Fruit fly (Drosophila melanogaster) whole organism, embryonic: ENCODE data around the gene smid.

Source experiments
- Asciz ChIP-seq: fragments of 200-800 bp; sonication (Bioruptor generic); optimal IDR thresholded peaks from 2 replicates; lab custom pipeline; 2017; ENCODE audit warnings: missing biosample characterization, mild to moderate bottlenecking, missing genetic modification characterization, missing genetic modification reagents
- BtbVII ChIP-seq: fragments of 200-800 bp; sonication (Bioruptor generic); optimal IDR thresholded peaks from 3 replicates; lab custom pipeline; 2017; ENCODE audit warnings: missing biosample characterization, mild to moderate bottlenecking, missing genetic modification characterization
- CG10543 ChIP-seq: fragments of 200-800 bp; sonication (Bioruptor generic); optimal IDR thresholded peaks from 3 replicates; lab custom pipeline; 2017; ENCODE audit warnings: missing biosample characterization, mild to moderate bottlenecking, missing genetic modification characterization, moderate library complexity
- CG12071 ChIP-seq: fragments of 200-800 bp; sonication (Bioruptor generic); optimal IDR thresholded peaks from 3 replicates; lab custom pipeline; 2018; ENCODE audit warnings: missing biosample characterization, mild to moderate bottlenecking, missing genetic modification characterization
- CG12299 ChIP-seq: fragments of 200-800 bp; sonication (Bioruptor generic); optimal IDR thresholded peaks from 2 replicates; lab custom pipeline; 2018; ENCODE audit warnings: missing biosample characterization, mild to moderate bottlenecking, missing genetic modification characterization
- CG1233 ChIP-seq: fragments of 200-800 bp; sonication (Bioruptor generic); optimal IDR thresholded peaks from 4 replicates; lab custom pipeline; 2018; ENCODE audit warnings: missing biosample characterization, mild to moderate bottlenecking, missing genetic modification characterization
- CG12769 ChIP-seq: fragments of 200-800 bp; sonication (Bioruptor generic); optimal IDR thresholded peaks from 2 replicates; lab custom pipeline; 2019; ENCODE audit warnings: missing biosample characterization, mild to moderate bottlenecking, missing genetic modification characterization, moderate library complexity
- CG13894 ChIP-seq: fragments of 200-800 bp; sonication (Bioruptor generic); optimal IDR thresholded peaks from 3 replicates; lab custom pipeline; 2018; ENCODE audit warnings: missing biosample characterization, mild to moderate bottlenecking, missing genetic modification characterization, moderate library complexity
- CG15479 ChIP-seq: fragments of 200-800 bp; sonication (Bioruptor generic); optimal IDR thresholded peaks from 3 replicates; lab custom pipeline; 2019; ENCODE audit warnings: missing biosample characterization, mild to moderate bottlenecking, missing genetic modification characterization, moderate library complexity
- CG15514 ChIP-seq: fragments of 200-800 bp; sonication (Bioruptor generic); optimal IDR thresholded peaks from 3 replicates; lab custom pipeline; 2017; ENCODE audit warnings: missing biosample characterization, missing genetic modification characterization, mild to moderate bottlenecking, moderate library complexity, missing genetic modification reagents
- CG18599 ChIP-seq: fragments of 200-800 bp; sonication (Bioruptor generic); optimal IDR thresholded peaks from 3 replicates; lab custom pipeline; 2017; ENCODE audit warnings: missing biosample characterization, missing genetic modification characterization, mild to moderate bottlenecking, moderate library complexity, missing genetic modification reagents
- CG2678 ChIP-seq: fragments of 200-800 bp; sonication (Bioruptor generic); optimal IDR thresholded peaks from 3 replicates; lab custom pipeline; 2019; ENCODE audit warnings: missing biosample characterization, mild to moderate bottlenecking, missing genetic modification characterization, moderate library complexity
- CG34376 ChIP-seq: fragments of 200-800 bp; sonication (Bioruptor generic); optimal IDR thresholded peaks from 2 replicates; lab custom pipeline; 2018; ENCODE audit warnings: missing biosample characterization, mild to moderate bottlenecking, missing genetic modification characterization
- CG34422 ChIP-seq: fragments of 200-800 bp; sonication (Bioruptor generic); IDR thresholded peaks from 3 replicates; pipeline ENCODE4 v1.3.6; 2022; ENCODE audit warnings: missing biosample characterization, missing genetic modification characterization
- CG6813 ChIP-seq: fragments of 200-800 bp; sonication (Bioruptor generic); optimal IDR thresholded peaks from 2 replicates; lab custom pipeline; 2017; ENCODE audit warnings: missing biosample characterization, missing genetic modification characterization, mild to moderate bottlenecking, moderate library complexity, missing genetic modification reagents
- CG7987 ChIP-seq: fragments of 200-800 bp; sonication (Bioruptor generic); optimal IDR thresholded peaks from 2 replicates; lab custom pipeline; 2018; ENCODE audit warnings: missing biosample characterization, mild to moderate bottlenecking, missing genetic modification characterization, moderate library complexity
- CG8290 ChIP-seq, 3 experiments: fragments of 200-800 bp; sonication (Bioruptor generic); optimal IDR thresholded peaks; 2 replicates each; lab custom pipeline; 2016 to 2019; ENCODE audit warnings: missing biosample characterization in 3 of 3, missing genetic modification characterization in 3 of 3, mild to moderate bottlenecking in 2 of 3, moderate library complexity in 1 of 3
- CG9727 ChIP-seq: fragments of 200-800 bp; sonication (Bioruptor generic); optimal IDR thresholded peaks from 3 replicates; lab custom pipeline; 2017; ENCODE audit warnings: missing biosample characterization, mild to moderate bottlenecking, missing genetic modification characterization
- CHES-1-like ChIP-seq: fragments of 200-800 bp; sonication (Bioruptor generic); optimal IDR thresholded peaks from 2 replicates; lab custom pipeline; 2016; ENCODE audit warnings: missing biosample characterization, missing genetic modification characterization
- Fer1 ChIP-seq: fragments of 200-800 bp; sonication (Bioruptor generic); optimal IDR thresholded peaks from 2 replicates; lab custom pipeline; 2017; ENCODE audit warnings: missing biosample characterization, mild to moderate bottlenecking, missing genetic modification characterization
- Hand ChIP-seq: fragments of 200-800 bp; sonication (Bioruptor generic); optimal IDR thresholded peaks from 2 replicates; lab custom pipeline; 2017; ENCODE audit warnings: mild to moderate bottlenecking, missing biosample characterization, missing genetic modification reagents, missing genetic modification characterization
- Hmr ChIP-seq: fragments of 200-800 bp; sonication (Bioruptor generic); optimal IDR thresholded peaks from 3 replicates; lab custom pipeline; 2017; ENCODE audit warnings: mild to moderate bottlenecking, missing biosample characterization, missing genetic modification reagents, missing genetic modification characterization
- Hr39 ChIP-seq: fragments of >200 bp; optimal IDR thresholded peaks from 2 replicates; lab custom pipeline; 2017
- Hr78 ChIP-seq, 2 experiments: fragments of 200-800 bp in 1 of 2; fragments of >200 bp in 1 of 2; sonication (Bioruptor generic) in 1 of 2; optimal IDR thresholded peaks; 2 replicates each; lab custom pipeline; 2017 to 2019; ENCODE audit warnings: missing biosample characterization in 2 of 2, missing genetic modification characterization in 2 of 2, mild to moderate bottlenecking in 1 of 2, moderate library complexity in 1 of 2
- Med ChIP-seq: fragments of 200-800 bp; sonication (Bioruptor generic); peaks from one replicate; lab custom pipeline; 2016; ENCODE audit warnings: missing biosample characterization, missing genetic modification characterization, mild to moderate bottlenecking, inconsistent platforms, moderate library complexity
- Meics ChIP-seq: fragments of 200-800 bp; sonication (Bioruptor generic); optimal IDR thresholded peaks from 2 replicates; lab custom pipeline; 2017; ENCODE audit warnings: missing biosample characterization, mild to moderate bottlenecking, missing genetic modification characterization
- NC2α ChIP-seq: fragments of 200-800 bp; sonication (Bioruptor generic); optimal IDR thresholded peaks from 2 replicates; lab custom pipeline; 2016; ENCODE audit warnings: missing biosample characterization, missing genetic modification characterization
- Nf-YC ChIP-seq: fragments of 200-800 bp; optimal IDR thresholded peaks from 3 replicates; lab custom pipeline; 2019; ENCODE audit warnings: missing biosample characterization, mild to moderate bottlenecking, missing genetic modification characterization, moderate library complexity
- Rfx ChIP-seq: fragments of 200-800 bp; sonication (Bioruptor generic); IDR thresholded peaks from 2 replicates; pipeline ENCODE4 v1.3.6; 2022; ENCODE audit warnings: missing biosample characterization, missing genetic modification characterization
- cas ChIP-seq: fragments of 200-800 bp; sonication (Bioruptor generic); IDR thresholded peaks from 2 replicates; pipeline ENCODE4 v1.3.6; 2022; ENCODE audit warnings: missing biosample characterization, missing genetic modification characterization
- caup ChIP-seq: fragments of 200-800 bp; sonication (Bioruptor generic); optimal IDR thresholded peaks from 3 replicates; lab custom pipeline; 2017; ENCODE audit warnings: missing biosample characterization, mild to moderate bottlenecking, missing genetic modification characterization, moderate library complexity; ENCODE audit not compliant: severe bottlenecking
- chinmo ChIP-seq: fragments of 200-800 bp; sonication (Bioruptor generic); IDR thresholded peaks from 4 replicates; pipeline ENCODE4 v1.3.6; 2022; ENCODE audit warnings: missing biosample characterization, missing genetic modification characterization; ENCODE audit not compliant: partially characterized antibody
- crol ChIP-seq: fragments of 200-800 bp; sonication (Bioruptor generic); IDR thresholded peaks from 2 replicates; pipeline ENCODE4 v1.3.6; 2022; ENCODE audit warnings: missing biosample characterization, missing genetic modification characterization
- cwo ChIP-seq: fragments of 200-800 bp; sonication (Bioruptor generic); optimal IDR thresholded peaks from 3 replicates; lab custom pipeline; 2017; ENCODE audit warnings: missing biosample characterization, missing genetic modification characterization, mild to moderate bottlenecking, moderate library complexity, missing genetic modification reagents
- exex ChIP-seq: fragments of 200-800 bp; sonication (Bioruptor generic); optimal IDR thresholded peaks from 4 replicates; lab custom pipeline; 2018; ENCODE audit warnings: missing biosample characterization, mild to moderate bottlenecking, missing genetic modification characterization, moderate library complexity
- fd102C ChIP-seq: fragments of 200-800 bp; sonication (Bioruptor generic); optimal IDR thresholded peaks from 2 replicates; lab custom pipeline; 2018; ENCODE audit warnings: missing biosample characterization, mild to moderate bottlenecking, missing genetic modification characterization, moderate library complexity
- gsb-n ChIP-seq: fragments of 200-800 bp; sonication (Bioruptor generic); optimal IDR thresholded peaks from 3 replicates; lab custom pipeline; 2018; ENCODE audit warnings: missing biosample characterization, mild to moderate bottlenecking, missing genetic modification characterization
- kah ChIP-seq: fragments of 200-800 bp; sonication (Bioruptor generic); optimal IDR thresholded peaks from 2 replicates; lab custom pipeline; 2018; ENCODE audit warnings: missing biosample characterization, mild to moderate bottlenecking, missing genetic modification characterization
- lab ChIP-seq: fragments of 200-800 bp; sonication (Bioruptor generic); optimal IDR thresholded peaks from 3 replicates; lab custom pipeline; 2017; ENCODE audit warnings: missing biosample characterization, missing genetic modification characterization, mild to moderate bottlenecking, moderate library complexity, missing genetic modification reagents
- mirr ChIP-seq: fragments of 200-800 bp; sonication (Bioruptor generic); optimal IDR thresholded peaks from 3 replicates; lab custom pipeline; 2018; ENCODE audit warnings: missing biosample characterization, mild to moderate bottlenecking, missing genetic modification characterization
- org-1 ChIP-seq: fragments of 200-800 bp; sonication (Bioruptor generic); optimal IDR thresholded peaks from 2 replicates; lab custom pipeline; 2017; ENCODE audit warnings: missing biosample characterization, missing genetic modification characterization
- scrt ChIP-seq: fragments of 200-800 bp; sonication (Bioruptor generic); optimal IDR thresholded peaks from 2 replicates; lab custom pipeline; 2018; ENCODE audit warnings: missing biosample characterization, mild to moderate bottlenecking, missing genetic modification characterization, moderate library complexity
- sd ChIP-seq: fragments of 200-800 bp; sonication (Bioruptor generic); optimal IDR thresholded peaks from 3 replicates; lab custom pipeline; 2018; ENCODE audit warnings: missing biosample characterization, mild to moderate bottlenecking, missing genetic modification characterization, moderate library complexity
- sens ChIP-seq: fragments of 200-800 bp; sonication (Bioruptor generic); peaks from one replicate; lab custom pipeline; 2016; ENCODE audit warnings: missing biosample characterization, missing genetic modification characterization
- sob ChIP-seq: fragments of 200-800 bp; sonication (Bioruptor generic); IDR thresholded peaks from 2 replicates; pipeline ENCODE4 v1.3.6; 2022; ENCODE audit warnings: missing biosample characterization, missing genetic modification characterization
- stc ChIP-seq: fragments of 200-800 bp; sonication (Bioruptor generic); IDR thresholded peaks from 2 replicates; pipeline ENCODE4 v1.3.6; 2022; ENCODE audit warnings: missing biosample characterization, missing genetic modification characterization
- sug ChIP-seq: fragments of 200-800 bp; optimal IDR thresholded peaks from 2 replicates; lab custom pipeline; 2019; ENCODE audit warnings: missing biosample characterization, mild to moderate bottlenecking, missing genetic modification characterization, moderate library complexity
- twi ChIP-seq: fragments of 200-800 bp; optimal IDR thresholded peaks from 2 replicates; lab custom pipeline; 2019; ENCODE audit warnings: missing biosample characterization, mild to moderate bottlenecking, missing genetic modification characterization, moderate library complexity

Gene smid

dm6 chr3L:7349311-7349710 is 32.1 kb upstream of the smid start:
- peak; percentile 56 for TF ChIP-seq org-1 (GFP tag; lab: Kevin White, UChicago)
- peak; percentile 38 for TF ChIP-seq CG18599
- peak; percentile 37 for TF ChIP-seq sd (tag; lab: Kevin White, UChicago)
- peak; percentile 6 for TF ChIP-seq caup
- peak; percentile 34 for TF ChIP-seq exex
- TF ChIP-seq gsb-n, result no peak
- 0 out of 4 replicates have a peak, but pooled peaks have one; percentile 33 for TF ChIP-seq chinmo (GFP tag; lab: Robert Waterston, UW)
- TF ChIP-seq Hr78 (GFP tag; optimal IDR thresholded peaks at IDR 0.05; lab: Kevin White, UChicago), result peak in 1 of 2 experiments; percentile 70
- TF ChIP-seq CG12299, result no peak
- TF ChIP-seq CG2678, result peak; percentile 22
- peak; percentile 41; the same call in 1 of the 2 replicates for TF ChIP-seq Rfx (GFP tag; lab: Robert Waterston, UW)
- TF ChIP-seq kah (GFP tag; lab: Kevin White, UChicago), result peak; percentile 19
- TF ChIP-seq Asciz, result peak; percentile 4
- TF ChIP-seq cwo (GFP tag; lab: Kevin White, UChicago), result peak; percentile 21
- TF ChIP-seq Hmr, result no peak
- TF ChIP-seq stc (GFP tag; lab: Robert Waterston, UW), result peak; percentile 46; the same call in 1 of the 2 replicates
- no peak for TF ChIP-seq scrt (GFP tag; lab: Kevin White, UChicago)
- TF ChIP-seq Nf-YC (tag; lab: Kevin White, UChicago), result peak; percentile 4
- TF ChIP-seq mirr (GFP tag; lab: Kevin White, UChicago), result peak; percentile 16
- TF ChIP-seq Meics, result peak; percentile 16
- peak; percentile 32 for TF ChIP-seq CG12071 (GFP tag; lab: Kevin White, UChicago)
- TF ChIP-seq CG13894 (tag; lab: Kevin White, UChicago), result peak; percentile 0
- peak; percentile 13 for TF ChIP-seq sug (tag; lab: Kevin White, UChicago)
- TF ChIP-seq cas (GFP tag; lab: Robert Waterston, UW), result no peak
- peak; percentile 82 for TF ChIP-seq crol (GFP tag; lab: Robert Waterston, UW)
- peak; percentile 21 for TF ChIP-seq twi
- TF ChIP-seq CG10543 (GFP tag; lab: Kevin White, UChicago), result peak; percentile 40
- TF ChIP-seq Med (GFP tag; lab: Kevin White, UChicago), result peak; percentile 36
- no peak for TF ChIP-seq CG15479
- no peak for TF ChIP-seq CG8290 (GFP tag; optimal IDR thresholded peaks at IDR 0.05; lab: Kevin White, UChicago)
- peak in 1 of 2 experiments; percentile 32 for TF ChIP-seq CG8290 (tag; optimal IDR thresholded peaks at IDR 0.05; lab: Kevin White, UChicago)
- TF ChIP-seq CG6813, result peak; percentile 23
- no peak for TF ChIP-seq NC2α (GFP tag; lab: Kevin White, UChicago)
- peak; percentile 18 for TF ChIP-seq CG1233 (GFP tag; lab: Kevin White, UChicago)
- TF ChIP-seq BtbVII (GFP tag; lab: Kevin White, UChicago), result peak; percentile 24
- no peak for TF ChIP-seq Hr39 (lab: Kevin White, UChicago)
- TF ChIP-seq CG9727, result peak; percentile 9
- peak; percentile 15 for TF ChIP-seq CG34376 (GFP tag; lab: Kevin White, UChicago)
- TF ChIP-seq CG12769 (tag; lab: Kevin White, UChicago), result peak; percentile 27
- TF ChIP-seq CG15514 (GFP tag; lab: Kevin White, UChicago), result peak; percentile 19
- peak; percentile 12 for TF ChIP-seq sens
- TF ChIP-seq Fer1, result peak; percentile 7
- 0 out of 2 replicates have a peak, but pooled peaks have one; percentile 15 for TF ChIP-seq sob (GFP tag; lab: Robert Waterston, UW)
- peak; percentile 47 for TF ChIP-seq Hand (GFP tag; lab: Kevin White, UChicago)
- no peak for TF ChIP-seq CG34422 (GFP tag; lab: Robert Waterston, UW)
- TF ChIP-seq lab (GFP tag; lab: Kevin White, UChicago), result peak; percentile 57
- peak; percentile 27 for TF ChIP-seq CG7987 (GFP tag; lab: Kevin White, UChicago)
- TF ChIP-seq fd102C, result no peak
- no peak for TF ChIP-seq CHES-1-like (GFP tag; lab: Kevin White, UChicago)
